Worm (Caenorhabditis elegans) whole organism, early embryonic: ENCODE measurements around the gene T22B2.5.

Experiments used
- F13C5.2 ChIP-seq: sonication (generic microtip); optimal IDR thresholded peaks from 2 replicates; lab custom pipeline; 2017; ENCODE audit warnings: mild to moderate bottlenecking, missing genetic modification characterization, inconsistent platforms, missing compliant biosample characterization
- aly-1 ChIP-seq: sonication (generic microtip); optimal IDR thresholded peaks from 2 replicates; lab custom pipeline; 2016; ENCODE audit warnings: missing genetic modification characterization, missing compliant biosample characterization
- ama-1 ChIP-seq: fragments of 150-350 bp; optimal IDR thresholded peaks from 2 replicates; lab custom pipeline; 2014
- ceh-13 ChIP-seq: fragments of 200-800 bp; sonication (Bioruptor generic); optimal IDR thresholded peaks from 2 replicates; lab custom pipeline; 2018; ENCODE audit warnings: mild to moderate bottlenecking, missing genetic modification characterization, missing compliant biosample characterization
- ceh-36 ChIP-seq: sonication (generic microtip); optimal IDR thresholded peaks from 2 replicates; lab custom pipeline; 2016; ENCODE audit warnings: missing genetic modification characterization, inconsistent platforms, missing compliant biosample characterization
- ets-7 ChIP-seq: sonication (generic microtip); optimal IDR thresholded peaks from 2 replicates; lab custom pipeline; 2016; ENCODE audit warnings: missing genotype, missing genetic modification characterization, missing compliant biosample characterization
- flt-1 ChIP-seq: fragments of 200-800 bp; sonication (Bioruptor generic); IDR thresholded peaks from 2 replicates; pipeline ENCODE4 v1.3.6; 2022; ENCODE audit warnings: missing genetic modification characterization, missing compliant biosample characterization
- hmbx-1 ChIP-seq: sonication (generic microtip); optimal IDR thresholded peaks from 2 replicates; lab custom pipeline; 2016; ENCODE audit warnings: mild to moderate bottlenecking, missing genetic modification characterization, missing compliant biosample characterization
- hnd-1 ChIP-seq: sonication (generic microtip); optimal IDR thresholded peaks from 2 replicates; lab custom pipeline; 2016; ENCODE audit warnings: missing genetic modification characterization, missing compliant biosample characterization
- pes-1 ChIP-seq: fragments of 200-800 bp; sonication (Bioruptor generic); IDR thresholded peaks from 2 replicates; pipeline ENCODE4 v1.3.6; 2022; ENCODE audit warnings: missing genetic modification reagents, missing genetic modification characterization, missing compliant biosample characterization
- scrt-1 ChIP-seq: fragments of 200-800 bp; sonication (Bioruptor generic); IDR thresholded peaks from 2 replicates; pipeline ENCODE4 v1.3.6; 2022; ENCODE audit warnings: missing genetic modification characterization, missing compliant biosample characterization

DNA sequence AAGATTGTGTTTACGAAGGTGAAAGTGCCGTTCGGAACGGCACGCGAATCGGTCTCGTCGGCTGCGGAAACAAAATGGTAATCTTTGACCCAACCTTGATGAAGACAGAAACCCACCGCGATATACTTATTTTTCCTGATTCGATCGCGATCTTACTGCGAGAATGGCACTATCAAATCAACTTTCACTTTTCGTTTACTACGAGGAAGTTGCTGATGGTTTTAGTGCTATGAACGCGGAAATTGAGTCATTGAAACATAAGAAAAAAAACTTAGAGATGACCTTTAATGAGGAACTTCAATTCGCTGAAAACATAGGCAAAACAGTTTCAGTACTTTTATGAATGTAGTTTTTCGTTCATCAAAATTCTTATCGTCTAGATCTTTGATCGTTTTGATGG, 21.5 kb upstream of the T22B2.5 start:
- TF ChIP-seq F13C5.2 (tag; lab: Kevin White, UChicago) (no peak), ama-1 (lab: Kevin White, UChicago) (no peak), scrt-1 (GFP tag; lab: Robert Waterston, UW) (no peak), ets-7 (tag; lab: Kevin White, UChicago) (no peak), hmbx-1 (tag; lab: Kevin White, UChicago) (no peak), ceh-13 (GFP tag; lab: Kevin White, UChicago) (no peak), flt-1 (no peak), ceh-36 (tag; lab: Kevin White, UChicago) (no peak), hnd-1 (tag; lab: Kevin White, UChicago) (no peak), pes-1 (GFP tag; lab: Robert Waterston, UW) (no peak), aly-1 (tag; lab: Kevin White, UChicago) (no peak)
